Worm (Caenorhabditis elegans) whole organism, L3 larva: ENCODE results near the gene lron-10.
A peak's percentile ranks its signal among the peaks of the same experiment; 100 is the strongest.

Experiments
- ama-1 ChIP-seq: fragments of 150-350 bp; optimal IDR thresholded peaks from 2 replicates; lab custom pipeline; 2018
- elt-1 ChIP-seq: fragments of 150-350 bp; optimal IDR thresholded peaks from 2 replicates; lab custom pipeline; 2014; ENCODE audit warnings: missing biosample characterization, missing genetic modification characterization
- eor-1 ChIP-seq, 2 experiments: fragments of 150-350 bp; optimal IDR thresholded peaks; 2 replicates each; lab custom pipeline; 2014 to 2018; ENCODE audit warnings: missing biosample characterization in 2 of 2, missing genetic modification characterization in 2 of 2
- nfya-1 ChIP-seq: sonication (generic microtip); optimal IDR thresholded peaks from 2 replicates; lab custom pipeline; 2017; ENCODE audit warnings: missing genetic modification characterization, mild to moderate bottlenecking, missing compliant biosample characterization, antibody characterized with exemption, moderate library complexity; ENCODE audit not compliant: insufficient read depth
- nhr-67 ChIP-seq: fragments of 150-350 bp; optimal IDR thresholded peaks from 2 replicates; lab custom pipeline; 2014; ENCODE audit warnings: missing biosample characterization, missing genetic modification characterization
- tbx-2 ChIP-seq: sonication (generic microtip); optimal IDR thresholded peaks from 2 replicates; lab custom pipeline; 2016; ENCODE audit warnings: mild to moderate bottlenecking, missing genetic modification characterization, missing compliant biosample characterization

lron-10 gene

DNA sequence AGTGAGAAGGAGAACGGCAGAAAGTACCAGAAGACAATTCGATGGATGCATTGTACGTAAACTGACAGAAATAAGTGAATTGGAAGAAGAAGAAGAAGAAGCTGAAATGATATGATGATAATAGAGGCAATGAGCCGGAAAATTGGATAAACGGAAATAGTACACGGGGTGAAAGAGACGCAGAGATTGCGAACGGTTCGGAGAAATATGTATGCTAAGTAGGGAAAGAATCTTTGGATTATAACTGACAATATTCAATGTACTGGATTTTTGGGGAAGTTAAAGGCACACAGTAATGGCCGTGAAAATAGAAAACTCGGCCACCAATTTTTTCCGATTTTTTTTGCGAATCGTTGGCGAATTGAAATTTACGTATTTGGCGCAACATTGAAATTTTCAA lies 45.8 kb downstream of the lron-10 start, which contains the start of gene Y45F3A.4:
Gene Y45F3A.4 (minus strand): TSS at position 101 of the 400 bp plus-strand sequence.
- TF ChIP-seq eor-1 (tag; optimal IDR thresholded peaks at IDR 0.05; lab: Kevin White, UChicago) (no peak), elt-1 (tag; lab: Kevin White, UChicago) (no peak), tbx-2 (no peak), nhr-67 (tag; lab: Kevin White, UChicago) (no peak)

DNA sequence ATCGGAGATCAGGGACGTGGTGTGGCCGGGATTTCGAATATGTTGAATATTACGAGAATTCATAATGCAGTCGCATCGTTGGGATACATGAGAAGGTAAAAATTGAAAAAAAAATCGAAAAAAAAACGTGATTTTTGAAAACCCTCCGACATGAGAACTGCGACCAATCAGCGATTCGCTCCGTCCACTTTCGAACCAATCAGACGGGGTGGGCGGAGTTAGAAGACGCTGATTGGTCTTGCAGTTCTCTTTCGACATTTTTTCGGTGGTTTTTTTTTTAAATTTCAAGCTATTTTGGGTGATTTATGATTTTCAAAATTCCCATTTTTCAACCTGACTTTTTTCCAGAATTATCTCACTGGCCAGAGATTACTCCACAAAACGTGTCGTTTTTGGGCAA lies 51.9 kb downstream of the lron-10 start:
- TF ChIP-seq nfya-1 (tag; lab: Kevin White, UChicago) (peak; percentile 71), ama-1 (no peak)
